Worm (Caenorhabditis elegans): ENCODE measurements around the gene frpr-8.

DNA sequence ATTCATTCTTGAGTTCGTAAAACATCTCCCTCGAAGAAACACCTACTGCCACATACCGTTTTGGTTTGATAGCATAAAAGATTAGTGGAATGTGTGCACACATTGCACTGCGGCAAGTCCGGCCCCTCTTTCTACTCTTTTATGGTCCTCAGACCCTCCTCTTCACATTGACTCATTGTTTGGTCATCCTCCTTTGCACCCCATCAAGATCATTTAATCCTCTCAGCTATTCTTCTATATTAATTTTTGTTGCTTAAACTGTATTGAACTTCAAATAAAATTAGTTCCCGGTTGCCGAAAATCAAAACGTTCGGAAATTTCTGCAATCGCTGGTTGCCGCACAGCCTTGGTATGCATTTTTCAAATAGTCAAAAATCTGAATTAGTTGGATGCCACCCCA, 37.3 kb upstream of the frpr-8 start, which contains the start of gene rig-1:
- TF ChIP-seq elt-3 (tag; optimal IDR thresholded peaks at IDR 0.05) (no peak), sptf-1 (tag; optimal IDR thresholded peaks at IDR 0.05) (no peak), fkh-4 (tag; optimal IDR thresholded peaks at IDR 0.05; ENCODE audit: borderline replicate concordance) (no peak), tbx-2 (tag; optimal IDR thresholded peaks at IDR 0.05) (no peak), nhr-84 (tag; optimal IDR thresholded peaks at IDR 0.05) (no peak), ceh-88 (GFP tag; IDR thresholded peaks at IDR 0.05) (no peak), C04F5.9 (tag; optimal IDR thresholded peaks at IDR 0.05) (no peak)
